Worm (Caenorhabditis elegans) whole organism, young adult: ENCODE results near the gene idpc-7.

Source experiments
- B0019.2 ChIP-seq: fragments of 200-800 bp; sonication (Bioruptor generic); conservative IDR thresholded peaks from 2 replicates; pipeline ENCODE4 v1.3.6; 2022; ENCODE audit warnings: missing genetic modification reagents, missing genetic modification characterization, missing compliant biosample characterization
- B0336.3 ChIP-seq: fragments of 200-800 bp; sonication (Bioruptor generic); IDR thresholded peaks from 2 replicates; pipeline ENCODE4 v1.3.6; 2022; ENCODE audit warnings: missing genetic modification characterization, missing compliant biosample characterization
- F22D6.2 ChIP-seq: sonication (generic microtip); optimal IDR thresholded peaks from 2 replicates; lab custom pipeline; 2016; ENCODE audit warnings: mild to moderate bottlenecking, missing genetic modification characterization, missing compliant biosample characterization
- F23B12.7 ChIP-seq: sonication (generic microtip); optimal IDR thresholded peaks from 2 replicates; lab custom pipeline; 2017; ENCODE audit warnings: missing genetic modification characterization, mild to moderate bottlenecking, missing compliant biosample characterization, antibody characterized with exemption, moderate library complexity; ENCODE audit not compliant: insufficient read depth
- F39B2.1 ChIP-seq: fragments of 200-800 bp; sonication (Bioruptor generic); IDR thresholded peaks from 2 replicates; pipeline ENCODE4 v1.3.6; 2022; ENCODE audit warnings: missing genetic modification reagents, missing genetic modification characterization, missing compliant biosample characterization
- K12H6.12 ChIP-seq: fragments of 200-800 bp; sonication (Bioruptor generic); optimal IDR thresholded peaks from 2 replicates; lab custom pipeline; 2018; ENCODE audit warnings: mild to moderate bottlenecking, missing genetic modification characterization, missing compliant biosample characterization
- Y53G8AR.9 ChIP-seq: fragments of 200-800 bp; sonication (Bioruptor generic); conservative IDR thresholded peaks from 2 replicates; pipeline ENCODE4 v1.3.6; 2022; ENCODE audit warnings: missing genetic modification reagents, missing genetic modification characterization, missing compliant biosample characterization
- Y56A3A.18 ChIP-seq: fragments of 200-800 bp; sonication (Bioruptor generic); IDR thresholded peaks from 2 replicates; pipeline ENCODE4 v1.3.6; 2022; ENCODE audit warnings: missing genetic modification reagents, missing genetic modification characterization, missing compliant biosample characterization
- Y79H2A.3 ChIP-seq: fragments of 200-800 bp; sonication (Bioruptor generic); conservative IDR thresholded peaks from 2 replicates; pipeline ENCODE4 v1.3.6; 2022; ENCODE audit warnings: missing genetic modification reagents, missing genetic modification characterization, missing compliant biosample characterization
- ZK185.1 ChIP-seq: sonication (generic microtip); optimal IDR thresholded peaks from 2 replicates; lab custom pipeline; 2016; ENCODE audit warnings: mild to moderate bottlenecking, missing genetic modification characterization, missing compliant biosample characterization; ENCODE audit not compliant: poor library complexity, severe bottlenecking
- aptf-3 ChIP-seq: fragments of 200-800 bp; sonication (Bioruptor generic); IDR thresholded peaks from 2 replicates; pipeline ENCODE4 v1.3.6; 2022; ENCODE audit warnings: missing genetic modification characterization, missing compliant biosample characterization
- athp-1 ChIP-seq: sonication (generic microtip); optimal IDR thresholded peaks from 2 replicates; lab custom pipeline; 2017; ENCODE audit warnings: mild to moderate bottlenecking, missing genetic modification characterization, missing compliant biosample characterization
- attf-3 ChIP-seq: fragments of 200-800 bp; sonication (Bioruptor generic); conservative IDR thresholded peaks from 2 replicates; pipeline ENCODE4 v1.3.6; 2022; ENCODE audit warnings: missing genetic modification reagents, missing genetic modification characterization, missing compliant biosample characterization
- attf-6 ChIP-seq: fragments of 200-800 bp; sonication (Bioruptor generic); IDR thresholded peaks from 2 replicates; pipeline ENCODE4 v1.3.6; 2022; ENCODE audit warnings: missing genetic modification reagents, missing genetic modification characterization, missing compliant biosample characterization
- ceh-58 ChIP-seq: fragments of 200-800 bp; sonication (Bioruptor generic); IDR thresholded peaks from 2 replicates; pipeline ENCODE4 v1.3.6; 2022; ENCODE audit warnings: missing genetic modification characterization, missing compliant biosample characterization
- chd-7 ChIP-seq: sonication (generic microtip); optimal IDR thresholded peaks from 2 replicates; lab custom pipeline; 2016; ENCODE audit warnings: mild to moderate bottlenecking, missing genetic modification characterization, moderate library complexity, missing compliant biosample characterization
- efl-1 ChIP-seq: fragments of 150-350 bp; optimal IDR thresholded peaks from 2 replicates; lab custom pipeline; 2014; ENCODE audit warnings: missing biosample characterization, missing genetic modification reagents, missing genetic modification characterization
- ekl-4 ChIP-seq: fragments of 200-800 bp; sonication (Bioruptor generic); IDR thresholded peaks from 2 replicates; pipeline ENCODE4 v1.3.6; 2022; ENCODE audit warnings: missing genetic modification reagents, missing genetic modification characterization, missing compliant biosample characterization
- gei-17 ChIP-seq: fragments of 200-800 bp; sonication (Bioruptor generic); optimal IDR thresholded peaks from 2 replicates; lab custom pipeline; 2018; ENCODE audit warnings: mild to moderate bottlenecking, missing genetic modification characterization, missing compliant biosample characterization
- hmg-1.2 ChIP-seq: fragments of 200-800 bp; sonication (Bioruptor generic); IDR thresholded peaks from 2 replicates; pipeline ENCODE4 v1.3.6; 2022; ENCODE audit warnings: missing genetic modification reagents, missing genetic modification characterization, missing compliant biosample characterization
- mel-28 ChIP-seq: sonication (generic microtip); optimal IDR thresholded peaks from 2 replicates; lab custom pipeline; 2016; ENCODE audit warnings: borderline replicate concordance, mild to moderate bottlenecking, missing genetic modification characterization, missing compliant biosample characterization
- rec-8 ChIP-seq, 2 experiments: sonication (generic microtip); optimal IDR thresholded peaks; 2 replicates each; lab custom pipeline; 2016; ENCODE audit warnings: mild to moderate bottlenecking in 2 of 2, missing genetic modification characterization in 2 of 2, missing genetic modification reagents in 2 of 2, missing genotype in 2 of 2, missing biosample characterization in 1 of 2, missing compliant biosample characterization in 1 of 2, moderate library complexity in 1 of 2
- sea-2 ChIP-seq: fragments of 200-800 bp; sonication (Bioruptor generic); IDR thresholded peaks from 2 replicates; pipeline ENCODE4 v1.3.6; 2022; ENCODE audit warnings: missing genetic modification characterization, missing compliant biosample characterization
- snpc-1.1 ChIP-seq: sonication (generic microtip); optimal IDR thresholded peaks from 2 replicates; lab custom pipeline; 2017; ENCODE audit warnings: missing genetic modification characterization, mild to moderate bottlenecking, missing compliant biosample characterization, antibody characterized with exemption, moderate library complexity, missing genotype, missing genetic modification reagents; ENCODE audit not compliant: insufficient read depth
- snpc-1.3 ChIP-seq: sonication (generic microtip); optimal IDR thresholded peaks from 2 replicates; lab custom pipeline; 2017; ENCODE audit warnings: missing genetic modification characterization, mild to moderate bottlenecking, missing compliant biosample characterization, antibody characterized with exemption, moderate library complexity, missing genotype, missing genetic modification reagents; ENCODE audit not compliant: insufficient read depth
- snpc-4 ChIP-seq, 5 experiments: fragments of 150-350 bp in 1 of 5; sonication (generic microtip) in 4 of 5; optimal IDR thresholded peaks; 2 replicates each; lab custom pipeline; 2014 to 2018; ENCODE audit warnings: missing genetic modification characterization in 5 of 5, missing biosample characterization in 3 of 5, antibody characterized with exemption in 2 of 5, mild to moderate bottlenecking in 2 of 5, missing compliant biosample characterization in 2 of 5, missing genotype in 2 of 5, moderate library complexity in 2 of 5, missing genetic modification reagents in 1 of 5
- tbx-9 ChIP-seq: sonication (generic microtip); optimal IDR thresholded peaks from 2 replicates; lab custom pipeline; 2016; ENCODE audit warnings: borderline replicate concordance, missing genetic modification characterization, inconsistent platforms, missing compliant biosample characterization
- unc-130 ChIP-seq: sonication (generic microtip); optimal IDR thresholded peaks from 2 replicates; lab custom pipeline; 2016; ENCODE audit warnings: missing genetic modification reagents, missing genetic modification characterization, missing compliant biosample characterization
- ztf-3 ChIP-seq: fragments of 200-800 bp; sonication (Bioruptor generic); optimal IDR thresholded peaks from 2 replicates; lab custom pipeline; 2018; ENCODE audit warnings: mild to moderate bottlenecking, missing genetic modification characterization, missing compliant biosample characterization

The idpc-7 gene

ce11 chrV:9618919-9619318 lies at the start of gene idpc-7:
Gene idpc-7 (minus strand): TSS chrV:9619019.
- TF ChIP-seq hmg-1.2 (no peak), aptf-3 (GFP tag; lab: Robert Waterston, UW) (no peak), tbx-9 (no peak), rec-8 (tag; optimal IDR thresholded peaks at IDR 0.05; lab: Kevin White, UChicago) (no peak), snpc-4 (GFP tag; optimal IDR thresholded peaks at IDR 0.05; lab: Kevin White, UChicago) (no peak), snpc-4 (tag; optimal IDR thresholded peaks at IDR 0.05; lab: Kevin White, UChicago) (no peak), chd-7 (tag; lab: Kevin White, UChicago) (no peak), B0019.2 (GFP tag; lab: Robert Waterston, UW) (no peak), sea-2 (no peak), F22D6.2 (tag; lab: Kevin White, UChicago) (no peak), F39B2.1 (GFP tag; lab: Robert Waterston, UW) (no peak), efl-1 (GFP tag; lab: Kevin White, UChicago) (no peak), snpc-1.3 (tag; lab: Kevin White, UChicago) (no peak), gei-17 (GFP tag; lab: Kevin White, UChicago) (no peak), attf-6 (GFP tag; lab: Robert Waterston, UW) (no peak), mel-28 (tag; lab: Kevin White, UChicago) (no peak), unc-130 (GFP tag; lab: Kevin White, UChicago) (no peak), athp-1 (tag; lab: Kevin White, UChicago) (no peak)

- TF ChIP-seq Y53G8AR.9 (GFP tag; lab: Robert Waterston, UW): no peak
- no peak for TF ChIP-seq ekl-4 (GFP tag; lab: Robert Waterston, UW)
- TF ChIP-seq, all 124 proteins: peak for 0
Observed at ce11 chrV:9666394-9666793, 47.6 kb upstream of the idpc-7 start, which contains the start of gene ZK287.1. Gene ZK287.1 (plus strand): TSS chrV:9666694.

ce11 chrV:9664620-9665019 lies 45.8 kb upstream of the idpc-7 start:
- TF ChIP-seq Y56A3A.18 (GFP tag; lab: Robert Waterston, UW): 0 out of 2 replicates have a peak, but pooled peaks have one; percentile 28
- TF ChIP-seq ZK185.1: peak; percentile 21
- peak; percentile 5 for TF ChIP-seq K12H6.12 (tag; lab: Kevin White, UChicago)
- no peak for TF ChIP-seq ztf-3 (GFP tag; lab: Kevin White, UChicago)

DNA sequence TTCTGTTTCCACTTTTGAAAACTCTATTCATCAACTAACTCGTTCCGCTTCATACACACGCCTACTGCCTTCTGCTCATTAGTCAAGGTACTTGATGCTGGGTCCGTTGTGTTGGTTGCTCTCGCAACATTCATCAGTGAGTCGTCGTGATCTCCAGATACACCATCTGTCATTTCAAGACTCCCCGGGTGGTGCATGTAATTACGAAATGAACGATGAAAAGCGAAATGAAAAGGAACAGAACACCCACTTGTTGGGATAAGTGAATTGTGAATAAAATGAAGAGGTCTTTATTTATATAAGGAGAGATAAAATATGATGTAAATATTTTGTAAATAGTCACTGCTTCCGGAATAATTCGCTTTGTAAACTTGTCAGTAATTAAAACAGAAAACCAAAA lies 45.1 kb upstream of the idpc-7 start:
- no peak for TF ChIP-seq Y79H2A.3 (GFP tag; lab: Robert Waterston, UW)
- no peak for TF ChIP-seq attf-3 (GFP tag; lab: Robert Waterston, UW)
- TF ChIP-seq snpc-1.1 (tag; lab: Kevin White, UChicago): no peak

DNA sequence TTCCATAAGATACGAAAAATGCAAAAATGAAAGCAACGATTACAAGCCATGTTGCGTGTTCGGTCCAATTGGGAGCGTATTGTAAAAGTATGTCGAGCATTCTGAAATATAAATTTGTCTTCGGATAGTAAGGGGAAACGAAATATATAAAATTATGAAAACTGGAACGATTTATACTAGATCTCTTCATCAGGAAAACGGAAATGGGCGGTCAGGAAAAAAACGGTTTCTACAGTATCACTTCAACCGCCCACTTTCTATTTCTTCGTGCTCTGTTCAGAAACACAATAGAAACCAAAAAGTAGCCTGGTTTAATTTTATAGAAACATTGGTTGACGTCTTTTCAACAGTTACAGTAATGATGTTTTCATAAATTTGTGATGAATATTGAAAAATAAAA lies 42.7 kb upstream of the idpc-7 start, which contains the start of gene pitr-4:
TSS of gene pitr-4 (minus strand) at position 101 of the 400 bp plus-strand sequence.
- TF ChIP-seq F23B12.7 (tag; lab: Kevin White, UChicago): no peak
- TF ChIP-seq hmg-1.2: no peak
- TF ChIP-seq tbx-9: no peak
- TF ChIP-seq ceh-58 (GFP tag; lab: Robert Waterston, UW): no peak
- TF ChIP-seq B0336.3 (GFP tag; lab: Robert Waterston, UW): no peak
- no peak for TF ChIP-seq F39B2.1 (GFP tag; lab: Robert Waterston, UW)
